Fruit fly (Drosophila melanogaster) whole organism, embryonic: ENCODE measurements around the gene CG31776.

Source experiments
- Ada2b ChIP-seq: fragments of 200-800 bp; sonication (Bioruptor generic); IDR thresholded peaks from 2 replicates; pipeline ENCODE4 v1.3.6; 2022; ENCODE audit warnings: missing biosample characterization, missing genetic modification characterization
- B-H2 ChIP-seq: fragments of 200-800 bp; sonication (Bioruptor generic); optimal IDR thresholded peaks from 2 replicates; lab custom pipeline; 2018; ENCODE audit warnings: missing biosample characterization, mild to moderate bottlenecking, missing genetic modification characterization
- CG11504 ChIP-seq: fragments of 200-800 bp; sonication (Bioruptor generic); optimal IDR thresholded peaks from 3 replicates; lab custom pipeline; 2019; ENCODE audit warnings: missing biosample characterization, mild to moderate bottlenecking, missing genetic modification characterization, moderate library complexity
- CG12236 ChIP-seq: fragments of 200-800 bp; sonication (Bioruptor generic); optimal IDR thresholded peaks from 2 replicates; lab custom pipeline; 2016; ENCODE audit warnings: missing biosample characterization, missing genetic modification characterization
- CG14050 ChIP-seq: fragments of 200-800 bp; sonication (Bioruptor generic); IDR thresholded peaks from 3 replicates; pipeline ENCODE4 v1.3.6; 2022; ENCODE audit warnings: missing biosample characterization, missing genetic modification characterization
- CG1529 ChIP-seq: fragments of 200-800 bp; sonication (Bioruptor generic); optimal IDR thresholded peaks from 3 replicates; lab custom pipeline; 2018; ENCODE audit warnings: missing biosample characterization, missing genetic modification characterization
- CG15601 ChIP-seq: fragments of 200-800 bp; sonication (Bioruptor generic); optimal IDR thresholded peaks from 3 replicates; lab custom pipeline; 2019; ENCODE audit warnings: missing biosample characterization, mild to moderate bottlenecking, missing genetic modification characterization, moderate library complexity
- CG1647 ChIP-seq: fragments of 200-800 bp; sonication (Bioruptor generic); optimal IDR thresholded peaks from 3 replicates; lab custom pipeline; 2016; ENCODE audit warnings: missing biosample characterization, missing genetic modification characterization
- CG16815 ChIP-seq: fragments of 200-800 bp; sonication (Bioruptor generic); optimal IDR thresholded peaks from 3 replicates; lab custom pipeline; 2017; ENCODE audit warnings: missing biosample characterization, mild to moderate bottlenecking, missing genetic modification characterization
- CG2116 ChIP-seq: fragments of 200-800 bp; sonication (Bioruptor generic); optimal IDR thresholded peaks from 3 replicates; lab custom pipeline; 2018; ENCODE audit warnings: missing biosample characterization, mild to moderate bottlenecking, missing genetic modification characterization
- CG2202 ChIP-seq: fragments of 200-800 bp; sonication (Bioruptor generic); optimal IDR thresholded peaks from 2 replicates; lab custom pipeline; 2018; ENCODE audit warnings: missing biosample characterization, mild to moderate bottlenecking, missing genetic modification characterization
- CG30403 ChIP-seq: fragments of 200-800 bp; sonication (Bioruptor generic); optimal IDR thresholded peaks from 3 replicates; lab custom pipeline; 2016; ENCODE audit warnings: missing biosample characterization, missing genetic modification characterization
- CG31365 ChIP-seq: fragments of 200-800 bp; sonication (Bioruptor generic); optimal IDR thresholded peaks from 2 replicates; lab custom pipeline; 2018; ENCODE audit warnings: missing biosample characterization, mild to moderate bottlenecking, missing genetic modification characterization
- CG34224 ChIP-seq: fragments of 200-800 bp; sonication (Bioruptor generic); IDR thresholded peaks from 3 replicates; pipeline ENCODE4 v1.3.6; 2022; ENCODE audit warnings: missing biosample characterization, missing genetic modification characterization; ENCODE audit not compliant: partially characterized antibody
- CG42726 ChIP-seq: fragments of 200-800 bp; sonication (Bioruptor generic); IDR thresholded peaks from 2 replicates; pipeline ENCODE4 v1.3.6; 2022; ENCODE audit warnings: missing biosample characterization, missing genetic modification characterization; ENCODE audit not compliant: partially characterized antibody
- CG6654 ChIP-seq: fragments of 200-800 bp; sonication (Bioruptor generic); optimal IDR thresholded peaks from 2 replicates; lab custom pipeline; 2017; ENCODE audit warnings: missing biosample characterization, mild to moderate bottlenecking, missing genetic modification characterization
- CG7357 ChIP-seq: fragments of 200-800 bp; sonication (Bioruptor generic); IDR thresholded peaks from 3 replicates; pipeline ENCODE4 v1.3.6; 2022; ENCODE audit warnings: missing biosample characterization, missing genetic modification characterization
- CG7963 ChIP-seq: fragments of 200-800 bp; sonication (Bioruptor generic); IDR thresholded peaks from 3 replicates; pipeline ENCODE4 v1.3.6; 2022; ENCODE audit warnings: missing biosample characterization, missing genetic modification characterization; ENCODE audit not compliant: partially characterized antibody
- CG8478 ChIP-seq: fragments of >200 bp; optimal IDR thresholded peaks from 2 replicates; lab custom pipeline; 2018
- CG9609 ChIP-seq: fragments of 200-800 bp; sonication (Bioruptor generic); optimal IDR thresholded peaks from 3 replicates; lab custom pipeline; 2016; ENCODE audit warnings: missing biosample characterization, missing genetic modification characterization
- CG9797 ChIP-seq: fragments of 200-800 bp; sonication (Bioruptor generic); optimal IDR thresholded peaks from 3 replicates; lab custom pipeline; 2018; ENCODE audit warnings: missing biosample characterization, mild to moderate bottlenecking, missing genetic modification characterization
- CkIIα-i1 ChIP-seq: fragments of 200-800 bp; sonication (Bioruptor generic); IDR thresholded peaks from 2 replicates; pipeline ENCODE4 v1.3.6; 2022; ENCODE audit warnings: missing biosample characterization, missing genetic modification characterization
- ERR ChIP-seq: fragments of 200-800 bp; sonication (Bioruptor generic); optimal IDR thresholded peaks from 2 replicates; lab custom pipeline; 2016; ENCODE audit warnings: missing biosample characterization, missing genetic modification characterization
- Ets97D ChIP-seq: fragments of 200-800 bp; sonication (Bioruptor generic); optimal IDR thresholded peaks from 3 replicates; lab custom pipeline; 2016; ENCODE audit warnings: missing biosample characterization, missing genetic modification characterization
- H15 ChIP-seq: fragments of 200-800 bp; sonication (Bioruptor generic); IDR thresholded peaks from 3 replicates; pipeline ENCODE4 v1.3.6; 2022; ENCODE audit warnings: missing biosample characterization, missing genetic modification characterization
- Hr3 ChIP-seq: fragments of 200-800 bp; sonication (Bioruptor generic); optimal IDR thresholded peaks from 3 replicates; lab custom pipeline; 2016; ENCODE audit warnings: missing biosample characterization, missing genetic modification characterization
- Hr51 ChIP-seq, 2 experiments: fragments of 200-800 bp; sonication (Bioruptor generic); optimal IDR thresholded peaks; 2 replicates in 1 of 2; 3 replicates in 1 of 2; lab custom pipeline; 2016 to 2018; ENCODE audit warnings: missing biosample characterization in 2 of 2, missing genetic modification characterization in 2 of 2, mild to moderate bottlenecking in 1 of 2, moderate library complexity in 1 of 2
- Lpt ChIP-seq: fragments of >200 bp; optimal IDR thresholded peaks from 2 replicates; lab custom pipeline; 2018; ENCODE audit warnings: missing biosample characterization, missing genetic modification characterization
- Max ChIP-seq: fragments of 200-800 bp; sonication (Bioruptor generic); optimal IDR thresholded peaks from 2 replicates; lab custom pipeline; 2016; ENCODE audit warnings: missing biosample characterization, mild to moderate bottlenecking, missing genetic modification characterization
- Mrtf ChIP-seq: fragments of 200-800 bp; sonication (Bioruptor generic); IDR thresholded peaks from 3 replicates; pipeline ENCODE4 v1.3.6; 2022; ENCODE audit warnings: missing biosample characterization, missing genetic modification characterization
- NK7.1 ChIP-seq: fragments of 200-800 bp; sonication (Bioruptor generic); optimal IDR thresholded peaks from 3 replicates; lab custom pipeline; 2016; ENCODE audit warnings: missing biosample characterization, missing genetic modification characterization
- Nf-YA ChIP-seq: fragments of 200-800 bp; sonication (Bioruptor generic); IDR thresholded peaks from 2 replicates; pipeline ENCODE4 v1.3.6; 2022; ENCODE audit warnings: missing biosample characterization, missing genetic modification characterization
- Opbp ChIP-seq: fragments of 200-800 bp; sonication (Bioruptor generic); IDR thresholded peaks from 3 replicates; pipeline ENCODE4 v1.3.6; 2022; ENCODE audit warnings: missing biosample characterization, missing genetic modification characterization; ENCODE audit not compliant: partially characterized antibody
- PHDP ChIP-seq: fragments of 200-800 bp; sonication (Bioruptor generic); optimal IDR thresholded peaks from 3 replicates; lab custom pipeline; 2018; ENCODE audit warnings: missing biosample characterization, mild to moderate bottlenecking, missing genetic modification characterization, moderate library complexity
- Sry-δ ChIP-seq: fragments of 200-800 bp; sonication (Bioruptor generic); optimal IDR thresholded peaks from 2 replicates; lab custom pipeline; 2016; ENCODE audit warnings: missing biosample characterization, missing genetic modification characterization
- Xrp1 ChIP-seq: fragments of 200-800 bp; sonication (Bioruptor generic); IDR thresholded peaks from 2 replicates; pipeline ENCODE4 v1.3.6; 2022; ENCODE audit warnings: missing biosample characterization, missing genetic modification characterization
- crc ChIP-seq: fragments of 200-800 bp; sonication (Bioruptor generic); optimal IDR thresholded peaks from 2 replicates; lab custom pipeline; 2016; ENCODE audit warnings: missing biosample characterization, missing genetic modification characterization
- dysf ChIP-seq: fragments of 200-800 bp; sonication (Bioruptor generic); IDR thresholded peaks from 3 replicates; pipeline ENCODE4 v1.3.6; 2022; ENCODE audit warnings: missing biosample characterization, missing genetic modification characterization
- fd3F ChIP-seq: fragments of 200-800 bp; sonication (Bioruptor generic); optimal IDR thresholded peaks from 2 replicates; lab custom pipeline; 2018; ENCODE audit warnings: missing biosample characterization, mild to moderate bottlenecking, missing genetic modification characterization, moderate library complexity
- ftz-f1 ChIP-seq: fragments of 200-800 bp; sonication (Bioruptor generic); optimal IDR thresholded peaks from 2 replicates; lab custom pipeline; 2016; ENCODE audit warnings: missing biosample characterization, missing genetic modification characterization
- gce ChIP-seq: fragments of 200-800 bp; sonication (Bioruptor generic); IDR thresholded peaks from 3 replicates; pipeline ENCODE4 v1.3.6; 2022; ENCODE audit warnings: missing biosample characterization, missing genetic modification characterization
- insv ChIP-seq, 2 experiments: fragments of 200-800 bp; sonication (Bioruptor generic); optimal IDR thresholded peaks; 3 replicates each; lab custom pipeline; 2016 to 2018; ENCODE audit warnings: missing biosample characterization in 2 of 2, missing genetic modification characterization in 2 of 2
- seq ChIP-seq: fragments of 200-800 bp; sonication (Bioruptor generic); IDR thresholded peaks from 2 replicates; pipeline ENCODE4 v1.3.6; 2022; ENCODE audit warnings: missing biosample characterization, missing genetic modification characterization
- trem ChIP-seq: fragments of 200-800 bp; optimal IDR thresholded peaks from 3 replicates; lab custom pipeline; 2019; ENCODE audit warnings: missing biosample characterization, mild to moderate bottlenecking, missing genetic modification characterization, moderate library complexity
- unc-4 ChIP-seq: fragments of 200-800 bp; sonication (Bioruptor generic); IDR thresholded peaks from 2 replicates; pipeline ENCODE4 v1.3.6; 2022; ENCODE audit warnings: missing biosample characterization, missing genetic modification characterization; ENCODE audit not compliant: partially characterized antibody
- vvl ChIP-seq: fragments of 200-800 bp; sonication (Bioruptor generic); IDR thresholded peaks from 2 replicates; pipeline ENCODE4 v1.3.6; 2022; ENCODE audit warnings: missing biosample characterization, missing genetic modification characterization
- zen2 ChIP-seq: fragments of 200-800 bp; sonication (Bioruptor generic); IDR thresholded peaks from 3 replicates; pipeline ENCODE4 v1.3.6; 2022; ENCODE audit warnings: missing biosample characterization, missing genetic modification characterization; ENCODE audit not compliant: partially characterized antibody

The CG31776 gene

DNA sequence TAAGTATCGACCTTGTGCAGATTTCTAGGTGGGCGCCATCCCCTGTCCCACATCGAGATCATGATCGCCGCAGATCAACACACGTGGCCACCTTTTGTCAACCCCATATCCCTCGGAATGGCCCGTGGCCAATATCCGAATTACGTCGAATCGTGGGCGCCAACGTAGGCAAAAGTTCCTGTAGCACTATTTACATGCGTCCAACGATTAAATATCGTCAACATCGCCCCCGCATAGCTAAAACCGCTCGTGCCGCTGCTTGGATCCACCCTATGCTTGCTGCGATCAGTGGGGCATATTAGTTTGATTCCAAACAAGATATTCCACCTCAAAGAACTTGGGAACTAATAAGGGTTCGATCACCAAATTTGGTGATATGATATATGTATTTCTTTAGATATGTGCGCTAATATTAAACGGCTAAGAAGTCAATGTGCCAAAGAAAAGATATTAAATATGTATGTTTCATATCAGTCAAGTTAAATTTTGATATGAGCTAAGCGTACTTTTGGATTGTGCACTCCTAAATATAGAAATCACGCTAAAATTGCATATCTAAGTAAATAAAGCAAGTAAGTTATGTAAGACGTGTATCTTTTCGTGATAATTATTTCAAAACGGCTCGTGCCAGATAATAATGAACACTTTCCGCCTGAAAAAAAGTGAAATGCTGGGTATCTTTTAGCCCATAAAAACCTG is 7.2 kb downstream of the CG31776 start (continued):
- TF ChIP-seq CG9797 (GFP tag; lab: Kevin White, UChicago) (no peak), CG30403 (GFP tag; lab: Kevin White, UChicago) (peak; percentile 75), CG14050 (no peak), Ets97D (GFP tag; lab: Kevin White, UChicago) (no peak), H15 (GFP tag; lab: Robert Waterston, UW) (no peak), CG11504 (peak; percentile 62), dysf (peak; percentile 55; the same call in 2 of the 3 replicates), insv (GFP tag; optimal IDR thresholded peaks at IDR 0.05; lab: Kevin White, UChicago) (no peak), Xrp1 (0 out of 2 replicates have a peak, but pooled peaks have one; percentile 20), unc-4 (GFP tag; lab: Robert Waterston, UW) (no peak), CG31365 (tag; lab: Kevin White, UChicago) (no peak), CG7963 (GFP tag; lab: Robert Waterston, UW) (no peak), Nf-YA (no peak), CG34224 (no peak)
- TF ChIP-seq, all 482 proteins: peak for 151

DNA sequence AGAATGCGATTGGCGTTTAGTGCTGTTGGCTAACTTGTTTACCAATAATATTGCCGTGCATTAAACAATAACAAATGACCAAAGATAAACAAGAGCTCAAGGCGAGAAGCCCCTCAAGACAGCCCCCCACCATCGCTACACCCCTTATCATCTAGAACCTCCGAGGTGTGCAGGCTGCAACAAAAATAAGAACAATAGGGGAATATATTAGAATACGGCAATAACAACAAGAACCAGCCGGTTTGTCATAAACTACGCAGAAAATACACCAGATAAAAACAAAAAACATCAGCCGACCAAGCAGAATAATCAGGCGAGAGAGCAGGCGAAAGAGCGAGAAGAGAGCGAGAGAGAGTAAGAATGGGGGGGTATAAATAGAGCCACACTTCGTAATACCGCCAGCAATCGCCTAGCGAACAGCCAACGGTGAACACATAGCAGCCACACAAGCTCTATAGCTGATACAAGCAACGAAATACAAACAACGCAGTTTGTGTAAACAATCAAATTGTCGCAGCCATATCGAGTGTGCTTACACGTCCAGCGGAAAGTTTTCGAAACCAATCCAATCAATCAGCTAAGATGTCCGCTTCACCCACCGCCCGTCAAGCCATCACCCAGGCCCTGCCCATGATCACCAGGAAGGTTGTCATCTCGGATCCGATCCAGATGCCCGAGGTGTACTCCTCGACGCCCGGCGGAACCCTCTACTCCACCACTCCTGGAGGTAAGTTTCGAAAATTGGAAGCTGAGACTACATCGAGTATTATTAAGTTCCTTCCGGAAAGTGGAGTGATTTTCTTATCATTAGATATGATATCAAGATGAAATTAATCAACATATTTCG is 8.3 kb downstream of the CG31776 start, which contains the start of gene Thor:
TSS of gene Thor (plus strand) at position 401 of the 847 bp plus-strand sequence.
- TF ChIP-seq CG16815 (GFP tag; lab: Kevin White, UChicago) (no peak), Mrtf (GFP tag; lab: Robert Waterston, UW) (0 out of 3 replicates have a peak, but pooled peaks have one; percentile 14), fd3F (GFP tag; lab: Kevin White, UChicago) (no peak), PHDP (tag; lab: Kevin White, UChicago) (peak; percentile 49), CG2202 (tag; lab: Kevin White, UChicago) (peak; percentile 54), B-H2 (GFP tag; lab: Kevin White, UChicago) (peak; percentile 82), CG6654 (GFP tag; lab: Kevin White, UChicago) (no peak), CG9609 (GFP tag; lab: Kevin White, UChicago) (peak; percentile 22), Sry-δ (GFP tag; lab: Kevin White, UChicago) (peak; percentile 11), ftz-f1 (peak; percentile 58), Opbp (GFP tag; lab: Robert Waterston, UW) (peak; percentile 71), Ada2b (peak; percentile 44), NK7.1 (peak; percentile 6), CG1529 (GFP tag; lab: Kevin White, UChicago) (peak; percentile 19), CG1647 (GFP tag; lab: Kevin White, UChicago) (peak; percentile 69), CG7357 (GFP tag; lab: Robert Waterston, UW) (no peak), gce (GFP tag; lab: Robert Waterston, UW) (peak; percentile 83), CG42726 (peak; percentile 91), trem (tag; lab: Kevin White, UChicago) (peak; percentile 24), crc (GFP tag; lab: Kevin White, UChicago) (peak; percentile 58), vvl (GFP tag; lab: Robert Waterston, UW) (peak; percentile 87), CG7963 (GFP tag; lab: Robert Waterston, UW) (no peak), seq (GFP tag; lab: Robert Waterston, UW) (peak; percentile 86), Lpt (no peak), zen2 (no peak; the same call in 2 of the 3 replicates), CG2116 (GFP tag; lab: Kevin White, UChicago) (no peak), CkIIα-i1 (GFP tag; lab: Robert Waterston, UW) (peak; percentile 2; the same call in 1 of the 2 replicates), CG12236 (GFP tag; lab: Kevin White, UChicago) (peak; percentile 46), CG8478 (lab: Kevin White, UChicago) (no peak), CG15601 (tag; lab: Kevin White, UChicago) (peak; percentile 36), Hr3 (GFP tag; lab: Kevin White, UChicago) (peak; percentile 13), ERR (GFP tag; lab: Kevin White, UChicago) (peak; percentile 77), Max (GFP tag; lab: Kevin White, UChicago) (peak; percentile 49), Hr51 (GFP tag; optimal IDR thresholded peaks at IDR 0.05; lab: Kevin White, UChicago) (peak; percentile 40 to 41)
